Worm (Caenorhabditis elegans) whole organism, late embryonic: ENCODE results near the gene ugt-30.

Experiments
- dve-1 ChIP-seq: sonication (generic microtip); optimal IDR thresholded peaks from 2 replicates; lab custom pipeline; 2017; ENCODE audit warnings: antibody characterized with exemption, mild to moderate bottlenecking, missing genetic modification characterization, missing compliant biosample characterization
- elt-4 ChIP-seq: sonication (generic microtip); optimal IDR thresholded peaks from 2 replicates; lab custom pipeline; 2016; ENCODE audit warnings: missing genetic modification characterization, missing compliant biosample characterization
- fkh-6 ChIP-seq: sonication (generic microtip); optimal IDR thresholded peaks from 2 replicates; lab custom pipeline; 2016; ENCODE audit warnings: missing genetic modification characterization, missing compliant biosample characterization
- lin-11 ChIP-seq: fragments of 200-800 bp; sonication (Bioruptor generic); optimal IDR thresholded peaks from 2 replicates; lab custom pipeline; 2018; ENCODE audit warnings: mild to moderate bottlenecking, missing genetic modification characterization, missing compliant biosample characterization
- nhr-11 ChIP-seq: fragments of 150-350 bp; optimal IDR thresholded peaks from 2 replicates; lab custom pipeline; 2014; ENCODE audit warnings: missing biosample characterization, missing genetic modification characterization
- sox-4 ChIP-seq: sonication (generic microtip); optimal IDR thresholded peaks from 2 replicates; lab custom pipeline; 2017; ENCODE audit warnings: mild to moderate bottlenecking, missing genetic modification characterization, inconsistent platforms, missing compliant biosample characterization
- tbx-2 ChIP-seq: sonication (generic microtip); optimal IDR thresholded peaks from 2 replicates; lab custom pipeline; 2016; ENCODE audit warnings: missing genetic modification characterization, missing compliant biosample characterization
- unc-55 ChIP-seq: sonication (generic microtip); optimal IDR thresholded peaks from 2 replicates; lab custom pipeline; 2017; ENCODE audit warnings: missing biosample characterization, missing genetic modification reagents, missing genetic modification characterization
- ztf-16 ChIP-seq: sonication (generic microtip); optimal IDR thresholded peaks from 2 replicates; lab custom pipeline; 2017; ENCODE audit warnings: missing genetic modification characterization, missing compliant biosample characterization

DNA sequence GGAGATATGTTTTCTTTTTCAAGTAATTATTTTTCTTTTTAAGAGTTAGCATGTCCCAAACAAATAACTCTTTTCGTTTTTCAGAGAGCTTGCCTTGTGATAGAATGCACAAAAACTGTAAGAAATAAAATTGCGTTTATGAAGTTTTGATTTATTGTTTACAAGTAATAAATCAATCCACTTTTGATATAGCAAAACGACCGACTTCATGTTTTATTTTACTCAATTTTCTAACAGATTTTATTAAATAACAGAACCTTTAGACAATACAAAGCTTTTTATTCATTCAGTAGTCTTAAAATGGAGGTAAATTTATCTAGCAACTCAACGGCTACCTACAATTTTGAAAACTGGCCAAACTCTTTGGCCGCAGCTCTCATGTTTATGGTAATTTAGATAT, 30.3 kb downstream of the ugt-30 start, which contains the start of gene srx-78:
- no peak for TF ChIP-seq ztf-16 (tag; lab: Kevin White, UChicago)
- no peak for TF ChIP-seq unc-55
- TF ChIP-seq nhr-11 = no peak
- TF ChIP-seq elt-4 (tag; lab: Kevin White, UChicago) = no peak
- no peak for TF ChIP-seq lin-11
- TF ChIP-seq fkh-6 (tag; lab: Kevin White, UChicago) = no peak
- no peak for TF ChIP-seq dve-1
- TF ChIP-seq sox-4 (tag; lab: Kevin White, UChicago) = no peak
- no peak for TF ChIP-seq tbx-2 (tag; lab: Kevin White, UChicago)
